Fruit fly (Drosophila melanogaster): Measurements from ENCODE around the gene Tsp39D.

The Tsp39D gene

DNA sequence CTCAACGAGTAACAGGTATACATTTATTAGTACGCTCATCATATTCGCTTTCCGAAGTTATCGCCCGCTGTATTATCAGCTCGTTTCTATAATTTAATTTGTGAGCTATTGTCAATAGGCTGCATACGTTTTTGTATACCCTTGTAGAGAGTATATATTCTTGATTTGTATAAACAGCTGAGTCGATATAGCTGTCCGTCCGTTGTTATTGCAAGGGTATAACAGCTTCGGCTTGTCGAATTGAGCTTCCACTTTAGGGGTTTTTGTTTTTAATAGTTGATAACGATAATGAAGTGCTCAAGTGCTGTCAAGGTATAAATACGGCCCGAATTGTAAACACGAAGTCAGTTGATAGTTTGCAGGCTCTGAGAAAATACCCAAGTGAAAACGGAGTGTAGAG, 26.5 kb downstream of the Tsp39D start, which contains the start of gene CG8665 (continued):
- TF ChIP-seq gcm2 (GFP tag; optimal IDR thresholded peaks at IDR 0.05) (no peak), CG32772 (GFP tag; IDR thresholded peaks at IDR 0.05) (no peak), Deaf1 (tag; optimal IDR thresholded peaks at IDR 0.05) (peak; percentile 72), CkIIα-i1 (GFP tag; IDR thresholded peaks at IDR 0.05) (no peak), CG4617 (GFP tag; optimal IDR thresholded peaks at IDR 0.05; ENCODE audit: borderline replicate concordance) (no peak), esg (GFP tag; conservative IDR thresholded peaks at IDR 0.05) (peak; percentile 8; the same call in 1 of the 2 replicates), zen (tag; optimal IDR thresholded peaks at IDR 0.05) (no peak), Neu2 (GFP tag; optimal IDR thresholded peaks at IDR 0.05; ENCODE audit: borderline replicate concordance) (no peak), tna (GFP tag; IDR thresholded peaks at IDR 0.05; ENCODE audit: partially characterized antibody) (no peak), Xbp1 (GFP tag; optimal IDR thresholded peaks at IDR 0.05) (peak; percentile 41), CG10462 (GFP tag; optimal IDR thresholded peaks at IDR 0.05) (no peak), Dp (GFP tag; optimal IDR thresholded peaks at IDR 0.05) (no peak), ftz-f1 (GFP tag; optimal IDR thresholded peaks at IDR 0.05) (no peak), scrt (GFP tag; optimal IDR thresholded peaks at IDR 0.05) (peak; percentile 35), BtbVII (GFP tag; optimal IDR thresholded peaks at IDR 0.05) (no peak), pzg (GFP tag; optimal IDR thresholded peaks at IDR 0.05) (no peak), CG32767 (GFP tag; IDR thresholded peaks at IDR 0.05) (no peak), YL-1 (GFP tag; optimal IDR thresholded peaks at IDR 0.05) (no peak), Mrtf (GFP tag; IDR thresholded peaks at IDR 0.05) (no peak), CG12299 (tag; optimal IDR thresholded peaks at IDR 0.05) (no peak), Hmx (GFP tag; optimal IDR thresholded peaks at IDR 0.05) (no peak), HLH4C (GFP tag; IDR thresholded peaks at IDR 0.05; ENCODE audit: partially characterized antibody) (no peak), Blimp-1 (GFP tag; optimal IDR thresholded peaks at IDR 0.05) (no peak), E2f2 (GFP tag; IDR thresholded peaks at IDR 0.05) (no peak), hkb (optimal IDR thresholded peaks at IDR 0.05) (no peak), hkb (GFP tag; IDR thresholded peaks at IDR 0.05) (no peak), zfh2 (GFP tag; optimal IDR thresholded peaks at IDR 0.05) (peak; percentile 44), dm (GFP tag; optimal IDR thresholded peaks at IDR 0.05) (no peak), Lim3 (GFP tag; IDR thresholded peaks at IDR 0.05) (no peak), CG14050 (GFP tag; IDR thresholded peaks at IDR 0.05) (no peak), TFAM (GFP tag; optimal IDR thresholded peaks at IDR 0.05) (no peak), odd (GFP tag; optimal IDR thresholded peaks at IDR 0.05) (no peak), CG13287 (GFP tag; IDR thresholded peaks at IDR 0.05; ENCODE audit: partially characterized antibody) (no peak), Atf-2 (GFP tag; optimal IDR thresholded peaks at IDR 0.05) (peak; percentile 6), Ets97D (GFP tag; optimal IDR thresholded peaks at IDR 0.05) (no peak), sens-2 (GFP tag; IDR thresholded peaks at IDR 0.05) (no peak), CG13424 (tag; optimal IDR thresholded peaks at IDR 0.05) (peak; percentile 58), nmo (GFP tag; optimal IDR thresholded peaks at IDR 0.05) (peak; percentile 30), Jarid2 (GFP tag; optimal IDR thresholded peaks at IDR 0.05) (peak; percentile 48), CG13123 (GFP tag; optimal IDR thresholded peaks at IDR 0.05) (no peak), Gsc (GFP tag; IDR thresholded peaks at IDR 0.05) (no peak), CG6654 (GFP tag; optimal IDR thresholded peaks at IDR 0.05) (no peak), jigr1 (GFP tag; IDR thresholded peaks at IDR 0.05) (no peak), Sin3A (optimal IDR thresholded peaks at IDR 0.05) (no peak), zen2 (GFP tag; IDR thresholded peaks at IDR 0.05; ENCODE audit: partially characterized antibody) (no peak), psq (GFP tag; optimal IDR thresholded peaks at IDR 0.05) (no peak), tx (GFP tag; optimal IDR thresholded peaks at IDR 0.05) (no peak), Oli (tag; optimal IDR thresholded peaks at IDR 0.05) (peak; percentile 40), CG17385 (GFP tag; optimal IDR thresholded peaks at IDR 0.05) (peak; percentile 41), crp (GFP tag; optimal IDR thresholded peaks at IDR 0.05) (no peak), CG10565 (GFP tag; optimal IDR thresholded peaks at IDR 0.05) (no peak), Fer2 (tag; optimal IDR thresholded peaks at IDR 0.05) (peak; percentile 15)

Measured in whole organism, embryonic.